Fruit fly (Drosophila melanogaster): Measurements from ENCODE around the gene CG32264.
A peak's percentile ranks its signal among the peaks of the same experiment; 100 is the strongest.

The CG32264 gene

dm6 chr3L:3755713-3756112, 50.5 kb downstream of the CG32264 start (continued):
- TF ChIP-seq CG2120 (GFP tag; optimal IDR thresholded peaks at IDR 0.05) = peak; percentile 6
- TF ChIP-seq scrt (GFP tag; optimal IDR thresholded peaks at IDR 0.05) = peak; percentile 4
- peak; percentile 17 for TF ChIP-seq CG4707 (GFP tag; optimal IDR thresholded peaks at IDR 0.05)
- TF ChIP-seq CG1603 (tag; optimal IDR thresholded peaks at IDR 0.05) = peak; percentile 5
- peak; percentile 5 for TF ChIP-seq nau (GFP tag; optimal IDR thresholded peaks at IDR 0.05)
- 0 out of 2 replicates have a peak, but pooled peaks have one; percentile 20 for TF ChIP-seq sob (GFP tag; IDR thresholded peaks at IDR 0.05)
- TF ChIP-seq BtbVII (GFP tag; optimal IDR thresholded peaks at IDR 0.05) = peak; percentile 47
- TF ChIP-seq abd-A (tag; optimal IDR thresholded peaks at IDR 0.05) = peak; percentile 33
- no peak for TF ChIP-seq her (GFP tag; optimal IDR thresholded peaks at IDR 0.05)
- peak; percentile 73 for TF ChIP-seq Asciz (GFP tag; optimal IDR thresholded peaks at IDR 0.05)
- TF ChIP-seq CG17385 (GFP tag; optimal IDR thresholded peaks at IDR 0.05) = peak; percentile 60
- TF ChIP-seq Dfd (GFP tag; optimal IDR thresholded peaks at IDR 0.05) = no peak
- no peak for TF ChIP-seq Mad (GFP tag; optimal IDR thresholded peaks at IDR 0.05)
- TF ChIP-seq CG7839 (tag; optimal IDR thresholded peaks at IDR 0.05) = peak; percentile 3
- peak; percentile 13 for TF ChIP-seq dmrt99B (tag; optimal IDR thresholded peaks at IDR 0.05)
- TF ChIP-seq CG10209 (GFP tag; optimal IDR thresholded peaks at IDR 0.05) = peak; percentile 15
- peak; percentile 18 for TF ChIP-seq CG7987 (GFP tag; optimal IDR thresholded peaks at IDR 0.05)
- no peak for TF ChIP-seq Dek (tag; optimal IDR thresholded peaks at IDR 0.05)
- TF ChIP-seq ATbp (GFP tag; optimal IDR thresholded peaks at IDR 0.05) = peak; percentile 56
- no peak for TF ChIP-seq CG5245 (GFP tag; optimal IDR thresholded peaks at IDR 0.05)
- no peak for TF ChIP-seq H15 (GFP tag; IDR thresholded peaks at IDR 0.05)
- TF ChIP-seq Xrp1 (GFP tag; IDR thresholded peaks at IDR 0.05) = 0 out of 2 replicates have a peak, but pooled peaks have one; percentile 21
- no peak for TF ChIP-seq CG13894 (tag; optimal IDR thresholded peaks at IDR 0.05)
- peak; percentile 14 for TF ChIP-seq Meics (GFP tag; optimal IDR thresholded peaks at IDR 0.05)
- TF ChIP-seq PHDP (tag; optimal IDR thresholded peaks at IDR 0.05) = no peak
- peak; percentile 74 for TF ChIP-seq sens (GFP tag)
- TF ChIP-seq onecut (GFP tag; IDR thresholded peaks at IDR 0.05) = peak; percentile 23; the same call in 1 of the 2 replicates
- TF ChIP-seq pum (GFP tag; optimal IDR thresholded peaks at IDR 0.05) = no peak
- TF ChIP-seq CG2712 (tag; optimal IDR thresholded peaks at IDR 0.05) = no peak
- peak; percentile 17 for TF ChIP-seq Vsx1 (GFP tag; optimal IDR thresholded peaks at IDR 0.05)
- TF ChIP-seq Ssrp (tag; optimal IDR thresholded peaks at IDR 0.05) = no peak
- TF ChIP-seq CG34224 (GFP tag; IDR thresholded peaks at IDR 0.05; ENCODE audit: partially characterized antibody) = no peak
- TF ChIP-seq CoRest (tag; optimal IDR thresholded peaks at IDR 0.05) = no peak
- peak; percentile 38 for TF ChIP-seq Blimp-1 (GFP tag; optimal IDR thresholded peaks at IDR 0.05)
- peak; percentile 12 for TF ChIP-seq fd64A (GFP tag; optimal IDR thresholded peaks at IDR 0.05)
- no peak for TF ChIP-seq pan (optimal IDR thresholded peaks at IDR 0.05)
- TF ChIP-seq pan (GFP tag; optimal IDR thresholded peaks at IDR 0.05 in 1 of 2, IDR thresholded peaks at IDR 0.05 in 1 of 2) = no peak
- no peak for TF ChIP-seq NC2β (GFP tag; optimal IDR thresholded peaks at IDR 0.05)
- peak; percentile 66 for TF ChIP-seq lab (GFP tag; optimal IDR thresholded peaks at IDR 0.05)
- no peak for TF ChIP-seq MBD-R2 (GFP tag; IDR thresholded peaks at IDR 0.05)
- TF ChIP-seq CG6765 (GFP tag; optimal IDR thresholded peaks at IDR 0.05) = peak; percentile 29
- TF ChIP-seq chinmo (GFP tag; IDR thresholded peaks at IDR 0.05; ENCODE audit: partially characterized antibody) = 0 out of 4 replicates have a peak, but pooled peaks have one; percentile 28
- TF ChIP-seq corto (GFP tag; optimal IDR thresholded peaks at IDR 0.05) = no peak
- TF ChIP-seq CG15601 (tag; optimal IDR thresholded peaks at IDR 0.05) = peak; percentile 51
- TF ChIP-seq CG3407 (GFP tag; optimal IDR thresholded peaks at IDR 0.05) = peak; percentile 1
- peak; percentile 34 for TF ChIP-seq CG2875 (GFP tag; optimal IDR thresholded peaks at IDR 0.05)
- TF ChIP-seq HLH3B (GFP tag; IDR thresholded peaks at IDR 0.05) = no peak
- TF ChIP-seq Max (GFP tag; optimal IDR thresholded peaks at IDR 0.05) = no peak
- TF ChIP-seq Dref (GFP tag; IDR thresholded peaks at IDR 0.05) = no peak
- TF ChIP-seq nom (GFP tag; optimal IDR thresholded peaks at IDR 0.05) = no peak
